Worm (Caenorhabditis elegans) whole organism, L4 larva: ENCODE measurements around the gene C14C11.2.
A peak's percentile ranks its signal among the peaks of the same experiment; 100 is the strongest.
"Not testable (repeated sequence)": the region's sequence is repeated elsewhere in the genome, so short reads cannot be mapped to it uniquely, and the experiment has no call there.

Experiments
- F49E8.2 ChIP-seq: sonication (generic microtip); optimal IDR thresholded peaks from 2 replicates; lab custom pipeline; 2016; ENCODE audit warnings: missing compliant biosample characterization, mild to moderate bottlenecking, missing genetic modification characterization, borderline replicate concordance
- T20F7.1 ChIP-seq: fragments of 200-800 bp; sonication (Bioruptor generic); optimal IDR thresholded peaks from 2 replicates; lab custom pipeline; 2018; ENCODE audit warnings: mild to moderate bottlenecking, missing genetic modification characterization, missing compliant biosample characterization
- T26A8.4 ChIP-seq: fragments of 200-800 bp; sonication (Bioruptor generic); IDR thresholded peaks from 2 replicates; pipeline ENCODE4 v1.3.6; 2022; ENCODE audit warnings: missing genetic modification characterization, missing compliant biosample characterization
- Y48G9A.11 ChIP-seq: fragments of 200-800 bp; sonication (Bioruptor generic); IDR thresholded peaks from 2 replicates; pipeline ENCODE4 v1.3.6; 2022; ENCODE audit warnings: missing genetic modification reagents, missing genetic modification characterization, missing compliant biosample characterization
- ZK546.5 ChIP-seq, 2 experiments: sonication (generic microtip); optimal IDR thresholded peaks; 2 replicates each; lab custom pipeline; 2017; ENCODE audit warnings: missing biosample characterization in 2 of 2, missing genetic modification characterization in 2 of 2
- aha-1 ChIP-seq: fragments of 150-350 bp; peaks from one replicate; lab custom pipeline; 2014; ENCODE audit warnings: missing biosample characterization, missing genetic modification characterization
- ama-1 ChIP-seq: fragments of 150-350 bp; optimal IDR thresholded peaks from 2 replicates; lab custom pipeline; 2014; ENCODE audit warnings: inconsistent platforms, mixed read lengths
- ceh-20 ChIP-seq: fragments of 200-800 bp; sonication (Bioruptor generic); IDR thresholded peaks from 2 replicates; pipeline ENCODE4 v1.3.6; 2022; ENCODE audit warnings: missing genetic modification reagents, missing genetic modification characterization, missing compliant biosample characterization
- ceh-82 ChIP-seq: sonication (generic microtip); optimal IDR thresholded peaks from 2 replicates; lab custom pipeline; 2017; ENCODE audit warnings: missing biosample characterization, missing genetic modification characterization
- cey-2 ChIP-seq: sonication (generic microtip); optimal IDR thresholded peaks from 3 replicates; lab custom pipeline; 2017; ENCODE audit warnings: missing genetic modification characterization, mild to moderate bottlenecking, missing compliant biosample characterization, antibody characterized with exemption, borderline replicate concordance; ENCODE audit not compliant: insufficient read depth
- daf-16 ChIP-seq, 3 experiments: sonication (generic microtip); optimal IDR thresholded peaks; 2 replicates each; lab custom pipeline; 2016 to 2017; ENCODE audit warnings: missing genetic modification characterization in 3 of 3, missing genetic modification reagents in 3 of 3, mild to moderate bottlenecking in 2 of 3, missing compliant biosample characterization in 2 of 3, missing biosample characterization in 1 of 3, moderate library complexity in 1 of 3
- dmd-8 ChIP-seq: fragments of 200-800 bp; sonication (Bioruptor generic); IDR thresholded peaks from 2 replicates; pipeline ENCODE4 v1.3.6; 2022; ENCODE audit warnings: missing genetic modification characterization, missing compliant biosample characterization
- dmd-9 ChIP-seq: fragments of 200-800 bp; sonication (Bioruptor generic); IDR thresholded peaks from 2 replicates; pipeline ENCODE4 v1.3.6; 2022; ENCODE audit warnings: missing genetic modification reagents, missing genetic modification characterization, missing compliant biosample characterization
- dpl-1 ChIP-seq: fragments of 150-350 bp; optimal IDR thresholded peaks from 2 replicates; lab custom pipeline; 2014; ENCODE audit warnings: missing biosample characterization, missing genetic modification reagents, missing genetic modification characterization
- egl-27 ChIP-seq: sonication (generic microtip); optimal IDR thresholded peaks from 3 replicates; lab custom pipeline; 2017; ENCODE audit warnings: missing biosample characterization, missing genetic modification reagents, missing genetic modification characterization
- gei-8 ChIP-seq: fragments of 200-800 bp; sonication (Bioruptor generic); optimal IDR thresholded peaks from 2 replicates; lab custom pipeline; 2018; ENCODE audit warnings: mild to moderate bottlenecking, missing genetic modification characterization, missing compliant biosample characterization
- hlh-30 ChIP-seq: sonication (generic microtip); optimal IDR thresholded peaks from 2 replicates; lab custom pipeline; 2017; ENCODE audit warnings: antibody characterized with exemption, mild to moderate bottlenecking, missing genetic modification characterization, missing compliant biosample characterization; ENCODE audit not compliant: insufficient read depth
- hmg-1.1 ChIP-seq: fragments of 200-800 bp; sonication (Bioruptor generic); IDR thresholded peaks from 2 replicates; pipeline ENCODE4 v1.3.6; 2022; ENCODE audit warnings: missing genetic modification reagents, missing genetic modification characterization, missing compliant biosample characterization
- jun-1 ChIP-seq: fragments of 150-350 bp; optimal IDR thresholded peaks from 2 replicates; lab custom pipeline; 2014; ENCODE audit warnings: missing biosample characterization, missing genetic modification reagents, missing genetic modification characterization
- lin-1 ChIP-seq: fragments of 200-800 bp; sonication (Bioruptor generic); IDR thresholded peaks from 2 replicates; pipeline ENCODE4 v1.3.6; 2022; ENCODE audit warnings: missing genetic modification reagents, missing genetic modification characterization, missing compliant biosample characterization
- lin-39 ChIP-seq: fragments of 150-350 bp; optimal IDR thresholded peaks from 2 replicates; lab custom pipeline; 2014; ENCODE audit warnings: missing biosample characterization, missing genetic modification reagents, missing genetic modification characterization
- lir-3 ChIP-seq: sonication (generic microtip); optimal IDR thresholded peaks from 2 replicates; lab custom pipeline; 2016; ENCODE audit warnings: mild to moderate bottlenecking, missing genetic modification characterization, missing compliant biosample characterization
- lsy-2 ChIP-seq, 2 experiments: fragments of 150-350 bp in 1 of 2; sonication (generic microtip) in 1 of 2; optimal IDR thresholded peaks; 2 replicates each; lab custom pipeline; 2014 to 2017; ENCODE audit warnings: missing biosample characterization in 2 of 2, missing genetic modification characterization in 2 of 2
- madf-9 ChIP-seq: fragments of 200-800 bp; sonication (Bioruptor generic); conservative IDR thresholded peaks from 2 replicates; pipeline ENCODE4 v1.3.6; 2022; ENCODE audit warnings: missing genetic modification reagents, missing genetic modification characterization, missing compliant biosample characterization
- mdt-29 ChIP-seq: fragments of 200-800 bp; sonication (Bioruptor generic); IDR thresholded peaks from 2 replicates; pipeline ENCODE4 v1.3.6; 2022; ENCODE audit warnings: missing genetic modification reagents, missing genetic modification characterization, missing compliant biosample characterization
- mes-2 ChIP-seq: sonication (generic microtip); optimal IDR thresholded peaks from 2 replicates; lab custom pipeline; 2016; ENCODE audit warnings: missing genotype, mild to moderate bottlenecking, missing genetic modification characterization, missing compliant biosample characterization; ENCODE audit not compliant: poor library complexity, severe bottlenecking
- mxl-2 ChIP-seq: fragments of 200-800 bp; sonication (Bioruptor generic); conservative IDR thresholded peaks from 2 replicates; pipeline ENCODE4 v1.3.6; 2022; ENCODE audit warnings: missing genetic modification reagents, missing genetic modification characterization, missing compliant biosample characterization
- nhr-10 ChIP-seq: fragments of 150-350 bp; optimal IDR thresholded peaks from 2 replicates; lab custom pipeline; 2014; ENCODE audit warnings: missing biosample characterization, missing genetic modification characterization
- nhr-111 ChIP-seq: fragments of 200-800 bp; sonication (Bioruptor generic); optimal IDR thresholded peaks from 2 replicates; lab custom pipeline; 2018; ENCODE audit warnings: mild to moderate bottlenecking, missing genetic modification characterization, missing compliant biosample characterization
- nhr-237 ChIP-seq: sonication (generic microtip); optimal IDR thresholded peaks from 2 replicates; lab custom pipeline; 2017; ENCODE audit warnings: missing biosample characterization, missing genetic modification characterization
- nhr-25 ChIP-seq: sonication (generic microtip); optimal IDR thresholded peaks from 2 replicates; lab custom pipeline; 2017; ENCODE audit warnings: missing genetic modification characterization, mild to moderate bottlenecking, missing compliant biosample characterization, antibody characterized with exemption, moderate library complexity, borderline replicate concordance; ENCODE audit not compliant: insufficient read depth
- nhr-28 ChIP-seq: fragments of 150-350 bp; optimal IDR thresholded peaks from 2 replicates; lab custom pipeline; 2014; ENCODE audit warnings: missing biosample characterization, missing genetic modification characterization
- nhr-41 ChIP-seq: fragments of 200-800 bp; sonication (Bioruptor generic); IDR thresholded peaks from 2 replicates; pipeline ENCODE4 v1.3.6; 2022; ENCODE audit warnings: missing genetic modification reagents, missing genetic modification characterization, missing compliant biosample characterization
- nhr-48 ChIP-seq: sonication (generic microtip); optimal IDR thresholded peaks from 2 replicates; lab custom pipeline; 2016; ENCODE audit warnings: mild to moderate bottlenecking, missing genetic modification characterization, missing compliant biosample characterization
- saeg-2 ChIP-seq: fragments of 200-800 bp; sonication (Bioruptor generic); IDR thresholded peaks from 2 replicates; pipeline ENCODE4 v1.3.6; 2022; ENCODE audit warnings: missing genetic modification reagents, missing genetic modification characterization, missing compliant biosample characterization
- set-16 ChIP-seq: fragments of 200-800 bp; sonication (Bioruptor generic); IDR thresholded peaks from 2 replicates; pipeline ENCODE4 v1.3.6; 2022; ENCODE audit warnings: missing genetic modification reagents, missing genetic modification characterization, missing compliant biosample characterization
- snpc-4 ChIP-seq: fragments of 150-350 bp; optimal IDR thresholded peaks from 2 replicates; lab custom pipeline; 2014; ENCODE audit warnings: missing biosample characterization, missing genetic modification characterization
- spr-1 ChIP-seq: sonication (generic microtip); optimal IDR thresholded peaks from 2 replicates; lab custom pipeline; 2016; ENCODE audit warnings: mild to moderate bottlenecking, missing genetic modification characterization, missing compliant biosample characterization
- unc-130 ChIP-seq: sonication (generic microtip); optimal IDR thresholded peaks from 2 replicates; lab custom pipeline; 2016; ENCODE audit warnings: missing genetic modification reagents, missing genetic modification characterization, missing compliant biosample characterization
- vab-7 ChIP-seq: fragments of 200-800 bp; sonication (Bioruptor generic); IDR thresholded peaks from 2 replicates; pipeline ENCODE4 v1.3.6; 2022; ENCODE audit warnings: missing genetic modification reagents, missing genetic modification characterization, missing compliant biosample characterization
- zfp-2 ChIP-seq: sonication (generic microtip); optimal IDR thresholded peaks from 2 replicates; lab custom pipeline; 2016; ENCODE audit warnings: mild to moderate bottlenecking, missing genetic modification characterization, missing compliant biosample characterization
- zfp-3 ChIP-seq: fragments of 200-800 bp; sonication (Bioruptor generic); conservative IDR thresholded peaks from 2 replicates; pipeline ENCODE4 v1.3.6; 2022; ENCODE audit warnings: missing genetic modification reagents, missing genetic modification characterization, missing compliant biosample characterization
- zip-11 ChIP-seq: fragments of 200-800 bp; sonication (Bioruptor generic); IDR thresholded peaks from 2 replicates; pipeline ENCODE4 v1.3.6; 2022; ENCODE audit warnings: missing genetic modification characterization, missing compliant biosample characterization
- ztf-11 ChIP-seq: fragments of 150-350 bp; optimal IDR thresholded peaks from 2 replicates; lab custom pipeline; 2014; ENCODE audit warnings: missing biosample characterization, missing genetic modification characterization
- ztf-7 ChIP-seq: fragments of 150-350 bp; optimal IDR thresholded peaks from 2 replicates; lab custom pipeline; 2014; ENCODE audit warnings: missing biosample characterization, missing genetic modification characterization

Gene C14C11.2

DNA sequence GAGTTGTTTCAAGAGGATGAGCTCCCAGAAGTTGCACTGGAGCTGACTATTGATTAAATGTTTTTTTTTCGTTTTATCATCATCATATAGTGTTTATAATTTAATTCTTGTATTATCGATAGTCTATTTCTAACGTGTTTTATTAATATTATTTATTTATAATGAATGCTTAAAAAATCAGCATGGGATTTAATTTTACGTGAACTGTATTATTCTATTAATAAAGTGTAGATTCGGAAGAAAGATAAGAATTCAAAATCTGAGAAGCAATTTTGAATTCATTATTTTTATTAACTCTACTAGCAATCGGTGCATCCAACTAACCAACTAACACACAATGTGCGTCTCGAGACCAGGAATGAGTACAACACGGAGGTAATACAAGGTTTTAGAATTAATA, 2.4 kb downstream of the C14C11.2 start, which contains the start of gene C14C11.1:
Gene C14C11.1 (plus strand): TSS at position 301 of the 400 bp plus-strand sequence.
- TF ChIP-seq ceh-82 (tag; lab: Kevin White, UChicago); vab-7; ama-1 (lab: Kevin White, UChicago): not testable (repeated sequence)
- TF ChIP-seq, all 104 proteins: peak for 0; not testable (repeated sequence) for 104

DNA sequence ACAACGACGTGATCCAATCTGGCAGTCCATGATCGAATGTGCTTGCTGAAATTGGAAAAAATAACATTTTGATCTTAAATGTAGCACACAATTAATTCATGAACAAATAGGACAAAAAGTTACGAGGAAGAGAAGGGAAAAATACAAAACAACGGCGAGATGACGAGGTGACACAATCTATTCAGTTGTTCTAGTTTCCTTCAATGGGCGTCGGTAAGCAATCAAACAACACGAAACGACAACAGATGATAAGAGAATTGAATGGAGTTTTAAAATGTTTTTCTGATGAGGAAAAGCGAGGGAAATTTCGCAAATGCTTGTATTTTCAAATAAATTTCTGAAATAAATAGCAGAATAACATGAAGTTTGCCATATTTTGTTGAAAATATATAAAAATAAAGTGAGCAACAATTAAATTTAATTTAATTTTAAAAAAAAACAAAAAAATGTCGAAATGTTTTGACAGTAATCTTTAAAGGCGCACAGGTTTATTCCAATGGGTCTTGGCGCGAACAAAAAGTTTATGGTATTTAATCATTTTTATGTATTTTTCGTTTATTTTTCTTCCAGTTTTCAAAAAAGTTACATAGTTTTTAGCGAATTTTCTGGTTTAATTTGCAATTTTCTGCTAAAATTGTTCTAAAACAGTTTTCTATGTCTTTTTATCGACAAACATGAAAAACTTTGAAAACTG, 5.2 kb downstream of the C14C11.2 start, which contains the start of gene C14C11.7:
Gene C14C11.7 (minus strand): TSS at position 51 of the 694 bp plus-strand sequence.
- TF ChIP-seq vab-7 (no peak), zfp-3 (GFP tag; lab: Robert Waterston, UW) (no peak), ceh-20 (GFP tag; lab: Robert Waterston, UW) (no peak), ztf-11 (tag; lab: Kevin White, UChicago) (no peak), mxl-2 (GFP tag; lab: Robert Waterston, UW) (no peak), mes-2 (tag; lab: Kevin White, UChicago) (no peak), daf-16 (GFP tag; optimal IDR thresholded peaks at IDR 0.05; lab: Kevin White, UChicago) (no peak), daf-16 (tag; optimal IDR thresholded peaks at IDR 0.05; lab: Kevin White, UChicago) (peak; percentile 86), ztf-7 (no peak), nhr-28 (peak; percentile 41), egl-27 (tag; lab: Kevin White, UChicago) (no peak), F49E8.2 (no peak), hmg-1.1 (GFP tag; lab: Robert Waterston, UW) (no peak), T26A8.4 (GFP tag; lab: Robert Waterston, UW) (no peak), cey-2 (tag; lab: Kevin White, UChicago) (no peak), mdt-29 (GFP tag; lab: Robert Waterston, UW) (no peak), Y48G9A.11 (no peak)

- TF ChIP-seq ceh-20 (GFP tag; lab: Robert Waterston, UW) (peak; percentile 44; the same call in 1 of the 2 replicates), hlh-30 (peak; percentile 14), nhr-10 (tag; lab: Kevin White, UChicago) (no peak), nhr-111 (GFP tag; lab: Kevin White, UChicago) (peak; percentile 87), T20F7.1 (GFP tag; lab: Kevin White, UChicago) (no peak), zfp-2 (no peak), cey-2 (tag; lab: Kevin White, UChicago) (no peak), set-16 (no peak), lin-39 (tag; lab: Kevin White, UChicago) (no peak), saeg-2 (GFP tag; lab: Robert Waterston, UW) (peak; percentile 47; the same call in 1 of the 2 replicates), lir-3 (tag; lab: Kevin White, UChicago) (peak; percentile 55), jun-1 (tag; lab: Kevin White, UChicago) (no peak), madf-9 (GFP tag; lab: Robert Waterston, UW) (peak; percentile 66), lsy-2 (tag; optimal IDR thresholded peaks at IDR 0.05; lab: Kevin White, UChicago) (no peak), unc-130 (GFP tag; lab: Kevin White, UChicago) (peak; percentile 43), lin-1 (GFP tag; lab: Robert Waterston, UW) (peak; percentile 93), gei-8 (GFP tag; lab: Kevin White, UChicago) (peak; percentile 62), ZK546.5 (tag; optimal IDR thresholded peaks at IDR 0.05; lab: Kevin White, UChicago) (no peak), nhr-48 (tag; lab: Kevin White, UChicago) (peak; percentile 57), ama-1 (lab: Kevin White, UChicago) (no peak), dpl-1 (no peak), nhr-237 (tag; lab: Kevin White, UChicago) (no peak), zip-11 (GFP tag; lab: Robert Waterston, UW) (peak; percentile 84; the same call in 1 of the 2 replicates), aha-1 (peak; percentile 71), mes-2 (tag; lab: Kevin White, UChicago) (peak; percentile 70), nhr-41 (GFP tag; lab: Robert Waterston, UW) (peak; percentile 83; the same call in 1 of the 2 replicates), spr-1 (peak; percentile 73), dmd-9 (GFP tag; lab: Robert Waterston, UW) (no peak), dmd-8 (peak; percentile 84), nhr-25 (tag; lab: Kevin White, UChicago) (no peak), snpc-4 (tag; lab: Kevin White, UChicago) (no peak)
Measured at ce11 chrV:5667337-5667736, 6.4 kb downstream of the C14C11.2 start.
